Worm (Caenorhabditis elegans): ENCODE data around the gene atgp-2.

The atgp-2 gene

ce11 chrII:14643983-14644382 lies at the start of gene atgp-2:
Gene atgp-2, minus strand, starts transcription at chrII:14644083.
- TF ChIP-seq B0310.2 (tag; optimal IDR thresholded peaks at IDR 0.05) (no peak), tbx-11 (GFP tag; IDR thresholded peaks at IDR 0.05) (no peak), hnd-1 (tag; optimal IDR thresholded peaks at IDR 0.05) (no peak), pes-1 (GFP tag; IDR thresholded peaks at IDR 0.05) (no peak), F13C5.2 (tag; optimal IDR thresholded peaks at IDR 0.05) (no peak), aly-1 (tag; optimal IDR thresholded peaks at IDR 0.05) (no peak), ceh-13 (GFP tag; optimal IDR thresholded peaks at IDR 0.05) (no peak), sea-1 (GFP tag; conservative IDR thresholded peaks at IDR 0.05) (no peak), tbx-37 (GFP tag; conservative IDR thresholded peaks at IDR 0.05) (no peak), scrt-1 (GFP tag; IDR thresholded peaks at IDR 0.05) (no peak)

ce11 chrII:14684377-14684776 lies 40.5 kb upstream of the atgp-2 start, which contains the start of gene unc-52:
Gene unc-52, minus strand, starts transcription at chrII:14684456.
- TF ChIP-seq tbx-11 (GFP tag; IDR thresholded peaks at IDR 0.05) = no peak
- TF ChIP-seq aly-1 (tag; optimal IDR thresholded peaks at IDR 0.05) = no peak
- no peak for TF ChIP-seq sea-1 (GFP tag; conservative IDR thresholded peaks at IDR 0.05)
- no peak for TF ChIP-seq ceh-13 (GFP tag; optimal IDR thresholded peaks at IDR 0.05)

ce11 chrII:14683646-14684045 lies 39.8 kb upstream of the atgp-2 start:
- TF ChIP-seq hmbx-1 (tag; optimal IDR thresholded peaks at IDR 0.05) (no peak), ama-1 (optimal IDR thresholded peaks at IDR 0.05) (no peak), tbx-11 (GFP tag; IDR thresholded peaks at IDR 0.05) (no peak), ets-7 (tag; optimal IDR thresholded peaks at IDR 0.05) (no peak)

DNA sequence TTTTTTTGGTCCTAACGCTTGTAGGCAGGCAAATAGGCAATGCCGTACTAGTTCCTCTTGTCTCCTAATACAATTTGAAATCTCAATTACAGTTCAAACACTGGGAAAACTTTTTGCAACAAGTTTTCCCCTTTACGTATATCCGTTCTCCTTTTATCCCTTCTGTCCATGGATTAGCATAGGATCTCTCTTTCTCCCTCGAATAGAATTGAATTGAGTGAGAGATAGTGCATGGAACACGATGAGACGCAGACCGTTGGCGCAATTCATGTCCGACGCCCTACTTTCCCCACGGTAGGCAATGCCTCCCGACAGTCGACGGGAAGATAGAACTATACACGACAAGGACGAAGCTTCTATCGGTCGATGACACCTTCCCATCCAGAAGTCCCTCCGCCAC lies 34.3 kb upstream of the atgp-2 start, which contains the start of gene hhat-1:
TSS of gene hhat-1 (plus strand) at position 301 of the 400 bp plus-strand sequence.
- TF ChIP-seq pes-1 (GFP tag; IDR thresholded peaks at IDR 0.05) (no peak), scrt-1 (GFP tag; IDR thresholded peaks at IDR 0.05) (no peak), ceh-36 (tag; optimal IDR thresholded peaks at IDR 0.05) (no peak), ets-7 (tag; optimal IDR thresholded peaks at IDR 0.05) (no peak), aly-1 (tag; optimal IDR thresholded peaks at IDR 0.05) (no peak), hmbx-1 (tag; optimal IDR thresholded peaks at IDR 0.05) (no peak), ama-1 (optimal IDR thresholded peaks at IDR 0.05) (no peak), hnd-1 (tag; optimal IDR thresholded peaks at IDR 0.05) (no peak), tra-4 (tag; optimal IDR thresholded peaks at IDR 0.05) (no peak), tbx-37 (GFP tag; conservative IDR thresholded peaks at IDR 0.05) (no peak)

DNA sequence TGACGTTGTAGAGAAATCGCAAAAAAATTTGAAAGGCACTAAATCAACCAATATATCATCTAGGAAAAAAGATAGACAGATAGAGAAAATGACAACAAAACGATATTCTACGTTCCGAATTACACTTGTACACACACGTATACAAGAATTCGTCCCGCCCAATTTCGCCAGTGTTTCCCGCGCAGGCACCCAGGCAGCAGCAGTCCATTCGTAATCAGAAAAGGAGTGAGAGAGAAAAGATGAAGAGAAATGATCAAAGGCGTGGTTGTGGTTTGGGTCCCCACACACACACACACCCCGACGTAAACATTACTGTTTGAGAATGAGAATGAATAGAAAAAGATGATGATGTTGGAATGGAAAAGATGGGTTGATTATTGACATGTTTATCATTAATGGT lies 29.8 kb upstream of the atgp-2 start:
- TF ChIP-seq sea-1 (GFP tag; conservative IDR thresholded peaks at IDR 0.05) (no peak), B0310.2 (tag; optimal IDR thresholded peaks at IDR 0.05) (no peak), F13C5.2 (tag; optimal IDR thresholded peaks at IDR 0.05) (no peak), pes-1 (GFP tag; IDR thresholded peaks at IDR 0.05) (no peak), aly-1 (tag; optimal IDR thresholded peaks at IDR 0.05) (no peak), hnd-1 (tag; optimal IDR thresholded peaks at IDR 0.05) (no peak)

- TF ChIP-seq flt-1 (GFP tag; IDR thresholded peaks at IDR 0.05) = no peak
- no peak for TF ChIP-seq tbx-11 (GFP tag; IDR thresholded peaks at IDR 0.05)
- TF ChIP-seq F13C5.2 (tag; optimal IDR thresholded peaks at IDR 0.05) = no peak
- TF ChIP-seq hmg-4 (GFP tag; optimal IDR thresholded peaks at IDR 0.05) = no peak
- TF ChIP-seq pes-1 (GFP tag; IDR thresholded peaks at IDR 0.05) = no peak
Observed at ce11 chrII:14672095-14672494, 28.2 kb upstream of the atgp-2 start.

- TF ChIP-seq F13C5.2 (tag; optimal IDR thresholded peaks at IDR 0.05) = no peak
- no peak for TF ChIP-seq B0310.2 (tag; optimal IDR thresholded peaks at IDR 0.05)
- no peak for TF ChIP-seq hnd-1 (tag; optimal IDR thresholded peaks at IDR 0.05)
- TF ChIP-seq flt-1 (GFP tag; IDR thresholded peaks at IDR 0.05) = no peak
- TF ChIP-seq aly-1 (tag; optimal IDR thresholded peaks at IDR 0.05) = no peak
- no peak for TF ChIP-seq ceh-13 (GFP tag; optimal IDR thresholded peaks at IDR 0.05)
- TF ChIP-seq tra-4 (tag; optimal IDR thresholded peaks at IDR 0.05) = no peak
- TF ChIP-seq sea-1 (GFP tag; conservative IDR thresholded peaks at IDR 0.05) = no peak
- no peak for TF ChIP-seq ets-7 (tag; optimal IDR thresholded peaks at IDR 0.05)
- TF ChIP-seq ceh-36 (tag; optimal IDR thresholded peaks at IDR 0.05) = no peak
- no peak for TF ChIP-seq scrt-1 (GFP tag; IDR thresholded peaks at IDR 0.05)
- TF ChIP-seq pes-1 (GFP tag; IDR thresholded peaks at IDR 0.05) = no peak
Observed at ce11 chrII:14670175-14670574, 26.3 kb upstream of the atgp-2 start.

DNA sequence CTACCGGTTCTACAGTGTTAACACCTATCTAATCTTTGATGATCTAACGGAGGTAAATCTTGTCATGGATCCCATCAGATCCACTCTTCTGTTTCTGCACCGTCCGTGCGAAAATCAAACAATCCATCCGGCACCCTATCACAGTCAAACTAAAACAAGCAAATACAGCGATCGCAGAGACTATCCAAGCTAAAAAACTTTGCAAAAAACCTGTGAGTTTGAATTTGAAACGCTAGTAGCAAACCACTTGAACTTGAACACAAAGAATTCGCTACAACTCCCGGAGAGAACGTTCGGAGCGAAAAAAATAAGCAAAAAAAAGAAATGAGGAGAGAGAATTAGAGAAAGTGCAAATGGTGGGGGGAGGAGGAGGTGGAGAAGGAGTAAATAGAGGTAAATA lies 24.7 kb upstream of the atgp-2 start:
- TF ChIP-seq tbx-37 (GFP tag; conservative IDR thresholded peaks at IDR 0.05) (no peak), hmbx-1 (tag; optimal IDR thresholded peaks at IDR 0.05) (no peak), flt-1 (GFP tag; IDR thresholded peaks at IDR 0.05) (no peak), B0310.2 (tag; optimal IDR thresholded peaks at IDR 0.05) (no peak), tra-4 (tag; optimal IDR thresholded peaks at IDR 0.05) (no peak), pes-1 (GFP tag; IDR thresholded peaks at IDR 0.05) (no peak), aly-1 (tag; optimal IDR thresholded peaks at IDR 0.05) (no peak), hnd-1 (tag; optimal IDR thresholded peaks at IDR 0.05) (no peak), F13C5.2 (tag; optimal IDR thresholded peaks at IDR 0.05) (no peak), sea-1 (GFP tag; conservative IDR thresholded peaks at IDR 0.05) (no peak), ama-1 (optimal IDR thresholded peaks at IDR 0.05) (no peak), scrt-1 (GFP tag; IDR thresholded peaks at IDR 0.05) (no peak), ceh-36 (tag; optimal IDR thresholded peaks at IDR 0.05) (no peak), hmg-4 (GFP tag; optimal IDR thresholded peaks at IDR 0.05) (no peak), tbx-11 (GFP tag; IDR thresholded peaks at IDR 0.05) (no peak), ceh-13 (GFP tag; optimal IDR thresholded peaks at IDR 0.05) (no peak)

DNA sequence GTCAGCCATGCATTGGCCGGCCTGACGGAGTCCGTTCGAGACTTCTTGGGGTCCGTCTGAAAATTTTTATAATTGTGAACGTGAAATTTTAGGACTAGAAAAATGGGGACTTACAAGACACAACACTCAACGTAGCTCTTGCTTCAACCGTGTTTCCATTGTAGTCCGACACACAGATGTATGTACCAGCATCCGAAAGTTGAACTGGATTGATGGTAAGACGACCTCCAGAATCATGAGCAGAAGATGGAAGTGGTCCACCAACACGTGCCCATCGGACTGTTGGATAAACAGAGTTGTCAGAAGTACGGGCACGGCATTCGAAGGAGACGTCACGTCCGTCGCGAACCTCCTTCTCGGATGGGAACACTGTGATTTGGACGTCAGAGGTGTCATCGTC lies 22.4 kb upstream of the atgp-2 start:
- TF ChIP-seq sea-1 (GFP tag; conservative IDR thresholded peaks at IDR 0.05) = no peak
- TF ChIP-seq scrt-1 (GFP tag; IDR thresholded peaks at IDR 0.05) = no peak
- TF ChIP-seq ets-7 (tag; optimal IDR thresholded peaks at IDR 0.05) = no peak
- no peak for TF ChIP-seq hnd-1 (tag; optimal IDR thresholded peaks at IDR 0.05)
- TF ChIP-seq flt-1 (GFP tag; IDR thresholded peaks at IDR 0.05) = no peak
- TF ChIP-seq ama-1 (optimal IDR thresholded peaks at IDR 0.05) = no peak
- TF ChIP-seq hmg-4 (GFP tag; optimal IDR thresholded peaks at IDR 0.05) = no peak

Measured in whole organism, early embryonic.